Worm (Caenorhabditis elegans): ENCODE results near the gene Y32F6B.1.

The Y32F6B.1 gene

DNA sequence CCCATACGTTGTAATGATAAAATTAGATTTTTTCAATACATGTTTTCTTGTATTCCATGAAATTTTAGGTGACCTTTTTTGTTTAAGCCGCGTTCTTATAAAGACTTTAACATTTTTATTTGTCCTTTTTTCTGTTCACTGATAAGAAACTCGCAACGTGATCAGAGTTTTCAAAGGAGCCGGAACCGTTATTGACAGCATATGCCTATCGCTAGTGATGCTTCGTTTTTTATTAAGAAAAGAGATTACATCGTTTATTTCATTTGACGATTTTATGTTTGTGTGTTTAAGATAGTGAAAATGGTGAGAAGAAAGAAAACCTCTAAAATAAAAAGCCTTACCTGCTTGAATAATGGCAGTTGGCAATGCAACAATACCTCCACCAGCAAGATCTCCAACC, 51.9 kb downstream of the Y32F6B.1 start (continued):
- TF ChIP-seq aha-1 (tag) (no peak), nhr-111 (GFP tag; optimal IDR thresholded peaks at IDR 0.05) (no peak), T20F7.1 (GFP tag; optimal IDR thresholded peaks at IDR 0.05) (no peak), ztf-7 (tag; optimal IDR thresholded peaks at IDR 0.05) (no peak), ceh-32 (tag; optimal IDR thresholded peaks at IDR 0.05; ENCODE audit: poor library complexity) (no peak), zip-11 (GFP tag; IDR thresholded peaks at IDR 0.05) (no peak), mdl-1 (tag; optimal IDR thresholded peaks at IDR 0.05) (peak in 1 of 2 experiments; percentile 64), lin-1 (GFP tag; IDR thresholded peaks at IDR 0.05) (peak; percentile 56; the same call in 1 of the 2 replicates), nhr-42 (GFP tag; IDR thresholded peaks at IDR 0.05) (no peak), php-3 (GFP tag; IDR thresholded peaks at IDR 0.05) (peak; percentile 89), spr-3 (GFP tag; optimal IDR thresholded peaks at IDR 0.05) (no peak), zfp-3 (GFP tag; conservative IDR thresholded peaks at IDR 0.05) (no peak), Y75B8A.6 (GFP tag; IDR thresholded peaks at IDR 0.05) (no peak), ztf-11 (tag; optimal IDR thresholded peaks at IDR 0.05) (no peak), arid-1 (GFP tag; conservative IDR thresholded peaks at IDR 0.05) (no peak), nhr-41 (GFP tag; IDR thresholded peaks at IDR 0.05) (no peak), hlh-30 (tag; optimal IDR thresholded peaks at IDR 0.05; ENCODE audit: insufficient read depth) (peak; percentile 31), fos-1 (tag; optimal IDR thresholded peaks at IDR 0.05) (no peak), sdz-12 (GFP tag; optimal IDR thresholded peaks at IDR 0.05) (no peak), nhr-10 (tag; optimal IDR thresholded peaks at IDR 0.05) (no peak), unc-39 (tag; optimal IDR thresholded peaks at IDR 0.05) (no peak), fkh-10 (GFP tag; optimal IDR thresholded peaks at IDR 0.05) (no peak), unc-62 (GFP tag; optimal IDR thresholded peaks at IDR 0.05 in 1 of 2) (no peak), unc-62 (tag; optimal IDR thresholded peaks at IDR 0.05) (no peak), mep-1 (tag; optimal IDR thresholded peaks at IDR 0.05) (no peak), zip-2 (tag; optimal IDR thresholded peaks at IDR 0.05) (no peak)

Data from whole organism, L4 larva.